Worm (Caenorhabditis elegans) whole organism, L4 larva: ENCODE measurements around the gene ZK1098.9.

Experiments used
- T20F7.1 ChIP-seq: fragments of 200-800 bp; sonication (Bioruptor generic); optimal IDR thresholded peaks from 2 replicates; lab custom pipeline; 2018; ENCODE audit warnings: mild to moderate bottlenecking, missing genetic modification characterization, missing compliant biosample characterization
- hif-1 ChIP-seq, 2 experiments: sonication (generic microtip); optimal IDR thresholded peaks; 2 replicates each; lab custom pipeline; 2016 to 2017; ENCODE audit warnings: missing compliant biosample characterization in 2 of 2, missing genetic modification characterization in 2 of 2, missing genetic modification reagents in 2 of 2, missing genotype in 2 of 2, mild to moderate bottlenecking in 1 of 2

DNA sequence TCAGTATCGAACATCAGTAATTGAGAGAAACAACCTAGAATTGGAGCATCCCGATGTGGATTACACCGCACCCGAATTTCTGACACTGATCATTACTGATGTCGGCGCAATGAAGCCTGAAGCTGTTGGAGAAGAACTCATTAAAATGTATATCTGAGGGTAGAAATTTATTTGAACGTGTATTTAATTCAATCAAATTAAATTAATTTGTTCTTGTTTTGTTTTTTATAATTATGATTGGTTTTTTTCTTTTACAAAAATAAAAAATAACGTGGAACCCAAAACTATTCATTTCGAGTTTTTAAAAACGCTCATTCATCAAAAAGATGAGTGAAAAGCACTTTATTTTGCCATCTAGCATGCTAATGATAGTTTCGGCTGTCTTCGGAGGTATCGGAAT is at the start of gene ZK1098.9:
- TF ChIP-seq hif-1 (tag; optimal IDR thresholded peaks at IDR 0.05; lab: Kevin White, UChicago): no peak
- no peak for TF ChIP-seq T20F7.1 (GFP tag; lab: Kevin White, UChicago)
